Worm (Caenorhabditis elegans) whole organism, L3 larva: Measurements from ENCODE around the gene T02D1.4.

Experiments used
- ama-1 ChIP-seq: fragments of 150-350 bp; optimal IDR thresholded peaks from 2 replicates; lab custom pipeline; 2018
- ceh-16 ChIP-seq: sonication (generic microtip); optimal IDR thresholded peaks from 2 replicates; lab custom pipeline; 2017; ENCODE audit warnings: missing biosample characterization, missing genetic modification characterization
- ceh-28 ChIP-seq: fragments of 150-350 bp; optimal IDR thresholded peaks from 2 replicates; lab custom pipeline; 2014; ENCODE audit warnings: missing biosample characterization, missing genetic modification reagents, missing genetic modification characterization
- ceh-82 ChIP-seq: fragments of 150-350 bp; optimal IDR thresholded peaks from 2 replicates; lab custom pipeline; 2014; ENCODE audit warnings: missing biosample characterization, missing genetic modification characterization
- ceh-9 ChIP-seq: sonication (generic microtip); optimal IDR thresholded peaks from 2 replicates; lab custom pipeline; 2018; ENCODE audit warnings: missing biosample characterization, missing genetic modification characterization
- daf-12 ChIP-seq: fragments of 150-350 bp; optimal IDR thresholded peaks from 2 replicates; lab custom pipeline; 2014; ENCODE audit warnings: missing biosample characterization, missing genetic modification reagents, missing genetic modification characterization
- egl-27 ChIP-seq: sonication (generic microtip); optimal IDR thresholded peaks from 4 replicates; lab custom pipeline; 2017; ENCODE audit warnings: missing biosample characterization, missing genetic modification reagents, missing genetic modification characterization
- egl-5 ChIP-seq: fragments of 150-350 bp; optimal IDR thresholded peaks from 2 replicates; lab custom pipeline; 2017; ENCODE audit warnings: missing biosample characterization, missing genetic modification reagents, missing genetic modification characterization, inconsistent platforms
- elt-1 ChIP-seq: fragments of 150-350 bp; optimal IDR thresholded peaks from 2 replicates; lab custom pipeline; 2014; ENCODE audit warnings: missing biosample characterization, missing genetic modification characterization
- elt-3 ChIP-seq, 3 experiments: fragments of 150-350 bp in 1 of 3; sonication (generic microtip) in 2 of 3; optimal IDR thresholded peaks; 2 replicates in 2 of 3; 4 replicates in 1 of 3; lab custom pipeline; 2014 to 2017; ENCODE audit warnings: missing biosample characterization in 3 of 3, missing genetic modification characterization in 3 of 3
- eor-1 ChIP-seq, 2 experiments: fragments of 150-350 bp; optimal IDR thresholded peaks; 2 replicates each; lab custom pipeline; 2014 to 2018; ENCODE audit warnings: missing biosample characterization in 2 of 2, missing genetic modification characterization in 2 of 2
- fkh-2 ChIP-seq: fragments of 150-350 bp; optimal IDR thresholded peaks from 2 replicates; lab custom pipeline; 2014; ENCODE audit warnings: missing biosample characterization, missing genetic modification reagents, missing genetic modification characterization
- hmg-11 ChIP-seq: sonication (generic microtip); optimal IDR thresholded peaks from 2 replicates; lab custom pipeline; 2016; ENCODE audit warnings: missing genetic modification characterization, missing compliant biosample characterization
- lin-15B ChIP-seq: fragments of 150-350 bp; optimal IDR thresholded peaks from 2 replicates; lab custom pipeline; 2014; ENCODE audit warnings: missing biosample characterization, missing genetic modification characterization
- lin-39 ChIP-seq: fragments of 150-350 bp; optimal IDR thresholded peaks from 2 replicates; lab custom pipeline; 2018; ENCODE audit warnings: missing biosample characterization, missing genetic modification reagents, missing genetic modification characterization
- lsy-12 ChIP-seq: sonication (generic microtip); optimal IDR thresholded peaks from 2 replicates; lab custom pipeline; 2016; ENCODE audit warnings: mild to moderate bottlenecking, missing genetic modification characterization, missing compliant biosample characterization
- mdl-1 ChIP-seq: fragments of 150-350 bp; optimal IDR thresholded peaks from 2 replicates; lab custom pipeline; 2014; ENCODE audit warnings: missing biosample characterization, missing genetic modification characterization
- mml-1 ChIP-seq: fragments of 150-350 bp; sonication (generic microtip); optimal IDR thresholded peaks from 3 replicates; lab custom pipeline; 2014; ENCODE audit warnings: missing biosample characterization, missing genetic modification characterization
- nfya-1 ChIP-seq: sonication (generic microtip); optimal IDR thresholded peaks from 2 replicates; lab custom pipeline; 2017; ENCODE audit warnings: missing genetic modification characterization, mild to moderate bottlenecking, missing compliant biosample characterization, antibody characterized with exemption, moderate library complexity; ENCODE audit not compliant: insufficient read depth
- nhr-11 ChIP-seq: fragments of 150-350 bp; optimal IDR thresholded peaks from 2 replicates; lab custom pipeline; 2014; ENCODE audit warnings: missing biosample characterization, missing genetic modification characterization
- nhr-12 ChIP-seq: fragments of 150-350 bp; optimal IDR thresholded peaks from 2 replicates; lab custom pipeline; 2014; ENCODE audit warnings: missing biosample characterization, missing genetic modification characterization
- nhr-23 ChIP-seq: fragments of 150-350 bp; optimal IDR thresholded peaks from 2 replicates; lab custom pipeline; 2014; ENCODE audit warnings: missing biosample characterization, missing genetic modification reagents, missing genetic modification characterization
- nhr-67 ChIP-seq: fragments of 150-350 bp; optimal IDR thresholded peaks from 2 replicates; lab custom pipeline; 2014; ENCODE audit warnings: missing biosample characterization, missing genetic modification characterization
- nhr-76 ChIP-seq: fragments of 150-350 bp; sonication (generic microtip); optimal IDR thresholded peaks from 5 replicates; lab custom pipeline; 2014; ENCODE audit warnings: missing biosample characterization, missing genetic modification characterization
- pha-4 ChIP-seq: fragments of 150-350 bp; optimal IDR thresholded peaks from 2 replicates; lab custom pipeline; 2014; ENCODE audit warnings: missing biosample characterization, missing genetic modification reagents, missing genetic modification characterization
- pqm-1 ChIP-seq: fragments of 150-350 bp; optimal IDR thresholded peaks from 2 replicates; lab custom pipeline; 2017; ENCODE audit warnings: missing biosample characterization, missing genetic modification characterization, inconsistent platforms
- sea-2 ChIP-seq: fragments of 150-350 bp; sonication (generic microtip); optimal IDR thresholded peaks from 4 replicates; lab custom pipeline; 2014; ENCODE audit warnings: missing biosample characterization, missing genetic modification reagents, missing genetic modification characterization
- snpc-4 ChIP-seq: fragments of 150-350 bp; optimal IDR thresholded peaks from 2 replicates; lab custom pipeline; 2014; ENCODE audit warnings: missing biosample characterization, missing genetic modification characterization
- tbx-2 ChIP-seq: sonication (generic microtip); optimal IDR thresholded peaks from 2 replicates; lab custom pipeline; 2016; ENCODE audit warnings: mild to moderate bottlenecking, missing genetic modification characterization, missing compliant biosample characterization
- unc-39 ChIP-seq: sonication (generic microtip); optimal IDR thresholded peaks from 4 replicates; lab custom pipeline; 2017; ENCODE audit warnings: missing biosample characterization, missing genetic modification characterization
- unc-62 ChIP-seq: fragments of 150-350 bp; sonication (generic microtip); optimal IDR thresholded peaks from 4 replicates; lab custom pipeline; 2014; ENCODE audit warnings: missing biosample characterization, missing genetic modification reagents, missing genetic modification characterization
- zag-1 ChIP-seq: fragments of 150-350 bp; optimal IDR thresholded peaks from 2 replicates; lab custom pipeline; 2014; ENCODE audit warnings: missing biosample characterization, missing genetic modification characterization
- ztf-11 ChIP-seq: fragments of 150-350 bp; optimal IDR thresholded peaks from 2 replicates; lab custom pipeline; 2014; ENCODE audit warnings: missing biosample characterization, missing genetic modification characterization
- ztf-4 ChIP-seq: fragments of 150-350 bp; optimal IDR thresholded peaks from 2 replicates; lab custom pipeline; 2014; ENCODE audit warnings: missing biosample characterization, missing genetic modification characterization

T02D1.4 gene

ce11 chrIV:17413343-17413742, 13.8 kb downstream of the T02D1.4 start:
- TF ChIP-seq snpc-4 (tag; lab: Kevin White, UChicago) (no peak), elt-1 (tag; lab: Kevin White, UChicago) (no peak), ceh-9 (tag; lab: Kevin White, UChicago) (no peak), nhr-67 (tag; lab: Kevin White, UChicago) (no peak), tbx-2 (tag; lab: Kevin White, UChicago) (no peak), nhr-23 (tag; lab: Kevin White, UChicago) (no peak), lin-15B (tag; lab: Kevin White, UChicago) (no peak)

- TF ChIP-seq elt-1 (tag; lab: Kevin White, UChicago) (no peak), lin-15B (tag; lab: Kevin White, UChicago) (no peak), nhr-11 (tag; lab: Kevin White, UChicago) (no peak), lin-39 (tag; lab: Kevin White, UChicago) (no peak), ztf-4 (tag; lab: Kevin White, UChicago) (no peak), ceh-16 (tag; lab: Kevin White, UChicago) (no peak), nhr-67 (tag; lab: Kevin White, UChicago) (no peak), mdl-1 (tag; lab: Kevin White, UChicago) (no peak)
- TF ChIP-seq, all 47 proteins: peak for 0
Measured at ce11 chrIV:17417723-17418122, 18.2 kb downstream of the T02D1.4 start, which contains the start of gene npr-26. Gene npr-26, minus strand, starts transcription at chrIV:17417823.

- TF ChIP-seq snpc-4 (tag; lab: Kevin White, UChicago) = no peak
- TF ChIP-seq ceh-28 (tag; lab: Kevin White, UChicago) = no peak
- TF ChIP-seq ceh-82 = no peak
- TF ChIP-seq nhr-76 (tag; lab: Kevin White, UChicago) = no peak
- TF ChIP-seq sea-2 = no peak
- no peak for TF ChIP-seq egl-27 (tag; lab: Kevin White, UChicago)
- TF ChIP-seq egl-5 (tag; lab: Kevin White, UChicago) = no peak
- TF ChIP-seq tbx-2 (tag; lab: Kevin White, UChicago) = no peak
- TF ChIP-seq pha-4 = peak; percentile 50
- TF ChIP-seq mml-1 (tag; lab: Kevin White, UChicago) = no peak
- no peak for TF ChIP-seq unc-39
- TF ChIP-seq elt-3 (tag; optimal IDR thresholded peaks at IDR 0.05; lab: Kevin White, UChicago) = no peak
- no peak for TF ChIP-seq nfya-1 (tag; lab: Kevin White, UChicago)
- no peak for TF ChIP-seq eor-1 (tag; optimal IDR thresholded peaks at IDR 0.05; lab: Kevin White, UChicago)
- TF ChIP-seq unc-62 (GFP tag; lab: Kevin White, UChicago) = no peak
- TF ChIP-seq nhr-67 (tag; lab: Kevin White, UChicago) = no peak
- TF ChIP-seq daf-12 (tag; lab: Kevin White, UChicago) = no peak
- no peak for TF ChIP-seq ceh-16 (tag; lab: Kevin White, UChicago)
- TF ChIP-seq hmg-11 (tag; lab: Kevin White, UChicago) = peak; percentile 31
- no peak for TF ChIP-seq lin-15B (tag; lab: Kevin White, UChicago)
- no peak for TF ChIP-seq ceh-9 (tag; lab: Kevin White, UChicago)
- peak; percentile 9 for TF ChIP-seq lin-39 (tag; lab: Kevin White, UChicago)
Measured at ce11 chrIV:17426970-17427369, 27.4 kb downstream of the T02D1.4 start.

- no peak for TF ChIP-seq fkh-2
- no peak for TF ChIP-seq elt-3 (tag; optimal IDR thresholded peaks at IDR 0.05; lab: Kevin White, UChicago)
- no peak for TF ChIP-seq unc-39
- TF ChIP-seq pqm-1 (tag; lab: Kevin White, UChicago) = no peak
- no peak for TF ChIP-seq nhr-12 (tag; lab: Kevin White, UChicago)
- no peak for TF ChIP-seq nfya-1 (tag; lab: Kevin White, UChicago)
- no peak for TF ChIP-seq daf-12 (tag; lab: Kevin White, UChicago)
- TF ChIP-seq mml-1 (tag; lab: Kevin White, UChicago) = no peak
- no peak for TF ChIP-seq nhr-11 (tag; lab: Kevin White, UChicago)
- no peak for TF ChIP-seq nhr-67 (tag; lab: Kevin White, UChicago)
- TF ChIP-seq zag-1 (tag; lab: Kevin White, UChicago) = no peak
- no peak for TF ChIP-seq ceh-82
- no peak for TF ChIP-seq eor-1 (tag; optimal IDR thresholded peaks at IDR 0.05; lab: Kevin White, UChicago)
- TF ChIP-seq egl-5 (tag; lab: Kevin White, UChicago) = no peak
- TF ChIP-seq ztf-11 = no peak
- TF ChIP-seq, all 47 proteins: peak for 0
Measured at ce11 chrIV:17427423-17427822, 27.9 kb downstream of the T02D1.4 start, which contains the start of gene C06A12.3. Gene C06A12.3, plus strand, starts transcription at chrIV:17427723.

- no peak for TF ChIP-seq snpc-4 (tag; lab: Kevin White, UChicago)
- no peak for TF ChIP-seq hmg-11 (tag; lab: Kevin White, UChicago)
- TF ChIP-seq ceh-9 (tag; lab: Kevin White, UChicago) = no peak
- no peak for TF ChIP-seq ceh-16 (tag; lab: Kevin White, UChicago)
- no peak for TF ChIP-seq egl-27 (tag; lab: Kevin White, UChicago)
- TF ChIP-seq eor-1 (tag; optimal IDR thresholded peaks at IDR 0.05; lab: Kevin White, UChicago) = no peak
- no peak for TF ChIP-seq zag-1 (tag; lab: Kevin White, UChicago)
- no peak for TF ChIP-seq pha-4
- no peak for TF ChIP-seq sea-2
- TF ChIP-seq ama-1 (lab: Kevin White, UChicago) = no peak
- no peak for TF ChIP-seq fkh-2
- TF ChIP-seq lsy-12 (tag; lab: Kevin White, UChicago) = no peak
Measured at ce11 chrIV:17431287-17431686, 31.7 kb downstream of the T02D1.4 start, which contains the start of gene lact-6. Gene lact-6, minus strand, starts transcription at chrIV:17431387.
